Fruit fly (Drosophila melanogaster): ENCODE results near the gene Obp73a.
A peak's percentile ranks its signal among the peaks of the same experiment; 100 is the strongest.

Gene Obp73a

DNA sequence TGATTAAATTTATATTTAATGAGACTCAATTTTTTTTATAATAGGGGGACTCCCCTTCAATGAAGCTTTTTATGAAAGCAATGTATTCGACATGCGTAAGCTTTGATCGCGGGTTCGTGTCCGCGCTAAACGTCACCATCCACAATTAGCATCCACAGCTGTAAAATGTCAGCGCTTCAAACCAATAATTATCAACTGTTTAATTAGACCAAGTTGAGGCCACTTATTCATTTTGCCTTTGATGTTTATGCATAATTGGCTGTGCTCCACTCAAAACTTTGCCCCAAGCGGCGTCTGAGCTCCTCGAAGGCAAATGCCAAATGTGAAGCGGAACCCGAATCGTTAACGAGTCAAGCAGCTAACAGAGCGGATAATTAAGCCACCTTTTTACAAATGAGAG is 41.4 kb downstream of the Obp73a start:
- TF ChIP-seq Myc (optimal IDR thresholded peaks at IDR 0.05) (peak; percentile 54), Rel (GFP tag; optimal IDR thresholded peaks at IDR 0.05) (no peak), Rel (tag; optimal IDR thresholded peaks at IDR 0.05) (peak; percentile 99), Vsx2 (GFP tag; optimal IDR thresholded peaks at IDR 0.05; ENCODE audit: partially characterized antibody) (peak; percentile 41), Sp1 (GFP tag; optimal IDR thresholded peaks at IDR 0.05) (no peak), woc (GFP tag; optimal IDR thresholded peaks at IDR 0.05) (no peak)

dm6 chr3L:16986062-16987013 is 42.2 kb downstream of the Obp73a start:
- TF ChIP-seq N (GFP tag; optimal IDR thresholded peaks at IDR 0.05) (no peak), Myc (optimal IDR thresholded peaks at IDR 0.05) (no peak), dmrt93B (GFP tag; optimal IDR thresholded peaks at IDR 0.05) (peak; percentile 49), ey (GFP tag; optimal IDR thresholded peaks at IDR 0.05) (peak; percentile 62), dl (GFP tag; optimal IDR thresholded peaks at IDR 0.05; ENCODE audit: insufficient read depth in 1 of 2, partially characterized antibody in 2 of 2) (peak in 1 of 2 experiments; percentile 43), psq (GFP tag; optimal IDR thresholded peaks at IDR 0.05) (peak; percentile 43), tai (GFP tag; optimal IDR thresholded peaks at IDR 0.05) (no peak), Vsx2 (GFP tag; optimal IDR thresholded peaks at IDR 0.05; ENCODE audit: partially characterized antibody) (peak; percentile 67), foxo (GFP tag; optimal IDR thresholded peaks at IDR 0.05) (peak in 1 of 2 experiments; percentile 62), pan (optimal IDR thresholded peaks at IDR 0.05) (no peak), fru (GFP tag; optimal IDR thresholded peaks at IDR 0.05) (peak; percentile 56), dsf (GFP tag; optimal IDR thresholded peaks at IDR 0.05; ENCODE audit: borderline replicate concordance) (no peak), brk (GFP tag; optimal IDR thresholded peaks at IDR 0.05) (peak; percentile 20), Rel (GFP tag; optimal IDR thresholded peaks at IDR 0.05) (no peak), Rel (tag; optimal IDR thresholded peaks at IDR 0.05) (peak; percentile 32), Jra (GFP tag; optimal IDR thresholded peaks at IDR 0.05) (no peak), sv (GFP tag; optimal IDR thresholded peaks at IDR 0.05) (peak; percentile 13), Hr78 (GFP tag; optimal IDR thresholded peaks at IDR 0.05) (no peak), Hr83 (GFP tag; optimal IDR thresholded peaks at IDR 0.05; ENCODE audit: poor library complexity, severe bottlenecking) (no peak), rgr (GFP tag; optimal IDR thresholded peaks at IDR 0.05) (peak; percentile 56), GATAd (GFP tag; optimal IDR thresholded peaks at IDR 0.05) (no peak), HLH106 (tag; optimal IDR thresholded peaks at IDR 0.05) (peak; percentile 65), h (GFP tag; optimal IDR thresholded peaks at IDR 0.05) (peak; percentile 60), Hnf4 (GFP tag; optimal IDR thresholded peaks at IDR 0.05) (no peak), Abd-B (GFP tag; optimal IDR thresholded peaks at IDR 0.05) (no peak), sage (GFP tag; optimal IDR thresholded peaks at IDR 0.05) (no peak), CrebA (GFP tag; optimal IDR thresholded peaks at IDR 0.05; ENCODE audit: borderline replicate concordance) (no peak), CG9705 (GFP tag; optimal IDR thresholded peaks at IDR 0.05) (no peak), OdsH (GFP tag; optimal IDR thresholded peaks at IDR 0.05) (peak; percentile 37), Sp1 (GFP tag; optimal IDR thresholded peaks at IDR 0.05) (peak; percentile 69), br (GFP tag; optimal IDR thresholded peaks at IDR 0.05) (peak; percentile 16), Dfd (GFP tag; optimal IDR thresholded peaks at IDR 0.05) (no peak), CG32264 (GFP tag; optimal IDR thresholded peaks at IDR 0.05) (no peak), usp (GFP tag; optimal IDR thresholded peaks at IDR 0.05) (no peak), lola (GFP tag; optimal IDR thresholded peaks at IDR 0.05) (no peak), woc (GFP tag; optimal IDR thresholded peaks at IDR 0.05) (peak; percentile 67), Dif (GFP tag; optimal IDR thresholded peaks at IDR 0.05; ENCODE audit: partially characterized antibody) (peak; percentile 58), Mio (GFP tag; optimal IDR thresholded peaks at IDR 0.05) (no peak), jim (GFP tag; optimal IDR thresholded peaks at IDR 0.05) (no peak)
